ENCODE assay signal across 4 worm cellular contexts in the genomic region with DNA sequence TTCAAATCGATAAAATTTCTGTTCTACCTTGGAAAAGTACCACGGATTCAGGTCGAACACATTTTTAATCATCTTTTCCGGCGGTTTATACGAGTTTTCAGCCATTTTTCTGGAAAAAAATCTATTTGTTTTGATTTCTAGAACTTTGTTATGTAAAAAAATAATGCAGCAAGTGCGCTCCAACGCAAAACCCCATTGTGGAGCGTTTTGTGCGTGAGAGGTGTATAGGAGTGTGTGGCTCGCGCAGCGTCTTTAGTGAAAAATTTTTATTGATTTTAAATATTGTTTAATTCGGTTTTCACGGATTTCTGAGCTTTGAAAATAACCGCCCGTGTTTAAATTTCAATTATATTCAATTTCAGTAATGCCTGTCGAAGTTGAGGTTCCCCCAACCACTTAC.
TF ChIP-seq lines count a peak whose summit lies in the region.

A gene (minus strand): TSS at position 109 of the 400 bp plus-strand sequence.

TF ChIP-seq in whole organism, L2 larva, 48 proteins besides CTCF, POLR2A, EP300 and RAD21 (continued from another document):
- TF ChIP-seq F13H6.1 (tag; optimal IDR thresholded peaks at IDR 0.05; lab: Kevin White, UChicago) (peak; percentile 93), crh-2 (tag; optimal IDR thresholded peaks at IDR 0.05; lab: Kevin White, UChicago) (peak; percentile 99), unc-55 (GFP tag; optimal IDR thresholded peaks at IDR 0.05; lab: Kevin White, UChicago) (peak; percentile 99), sma-9 (GFP tag; optimal IDR thresholded peaks at IDR 0.05; lab: Kevin White, UChicago) (peak; percentile 92), sma-9 (tag; optimal IDR thresholded peaks at IDR 0.05; lab: Kevin White, UChicago) (no peak), nhr-129 (tag; optimal IDR thresholded peaks at IDR 0.05; lab: Kevin White, UChicago) (peak; percentile 94), fos-1 (tag; optimal IDR thresholded peaks at IDR 0.05; lab: Kevin White, UChicago) (peak; percentile 98), mbf-1 (tag; optimal IDR thresholded peaks at IDR 0.05; lab: Kevin White, UChicago) (no peak), Y55F3AM.14 (GFP tag; optimal IDR thresholded peaks at IDR 0.05; lab: Kevin White, UChicago) (peak; percentile 87), ama-1 (optimal IDR thresholded peaks at IDR 0.05; lab: Kevin White, UChicago) (peak; percentile 71), ztf-1 (GFP tag; conservative IDR thresholded peaks at IDR 0.05; lab: Robert Waterston, UW) (no peak), nhr-6 (tag; optimal IDR thresholded peaks at IDR 0.05; lab: Kevin White, UChicago) (peak; percentile 94), nhr-12 (tag; optimal IDR thresholded peaks at IDR 0.05; lab: Kevin White, UChicago) (peak; percentile 49), ztf-4 (tag; optimal IDR thresholded peaks at IDR 0.05; lab: Kevin White, UChicago) (peak; percentile 96), gmeb-1 (tag; optimal IDR thresholded peaks at IDR 0.05; lab: Kevin White, UChicago) (peak; percentile 89), sem-4 (tag; optimal IDR thresholded peaks at IDR 0.05; lab: Kevin White, UChicago) (peak; percentile 97), alr-1 (tag; optimal IDR thresholded peaks at IDR 0.05; lab: Kevin White, UChicago) (peak; percentile 59), nhr-237 (tag; optimal IDR thresholded peaks at IDR 0.05; lab: Kevin White, UChicago) (peak; percentile 49), nhr-10 (tag; optimal IDR thresholded peaks at IDR 0.05; lab: Kevin White, UChicago) (peak; percentile 38), nhr-25 (tag; optimal IDR thresholded peaks at IDR 0.05; lab: Kevin White, UChicago) (peak; percentile 97), unc-62 (GFP tag; optimal IDR thresholded peaks at IDR 0.05; lab: Kevin White, UChicago) (no peak), egl-27 (tag; optimal IDR thresholded peaks at IDR 0.05; lab: Kevin White, UChicago) (peak; percentile 78), ceh-82 (tag; optimal IDR thresholded peaks at IDR 0.05; lab: Kevin White, UChicago) (peak; percentile 84), unc-39 (tag; optimal IDR thresholded peaks at IDR 0.05; lab: Kevin White, UChicago) (no peak), ztf-11 (tag; optimal IDR thresholded peaks at IDR 0.05; lab: Kevin White, UChicago) (no peak), lin-11 (tag; optimal IDR thresholded peaks at IDR 0.05; lab: Kevin White, UChicago) (peak; percentile 89), dmd-4 (tag; optimal IDR thresholded peaks at IDR 0.05; lab: Kevin White, UChicago) (no peak)

TF ChIP-seq in whole organism, L4 larva, 104 proteins besides CTCF, POLR2A, EP300 and RAD21 (continued from another document and continues in another):
- peak; percentile 99 for TF ChIP-seq dve-1 (tag; optimal IDR thresholded peaks at IDR 0.05; lab: Kevin White, UChicago; ENCODE audit: insufficient read depth)
- TF ChIP-seq snpc-1.2 (GFP tag; IDR thresholded peaks at IDR 0.05; lab: Robert Waterston, UW): no peak
- peak; percentile 98 for TF ChIP-seq nhr-6 (tag; optimal IDR thresholded peaks at IDR 0.05; lab: Kevin White, UChicago)
- TF ChIP-seq daf-12 (tag; optimal IDR thresholded peaks at IDR 0.05; lab: Kevin White, UChicago): no peak
- TF ChIP-seq pqm-1 (tag; optimal IDR thresholded peaks at IDR 0.05; lab: Kevin White, UChicago): peak; percentile 83
- no peak for TF ChIP-seq nhr-111 (GFP tag; optimal IDR thresholded peaks at IDR 0.05; lab: Kevin White, UChicago)
- TF ChIP-seq nhr-76 (tag; optimal IDR thresholded peaks at IDR 0.05; lab: Kevin White, UChicago): peak; percentile 16
- no peak for TF ChIP-seq egl-43 (GFP tag; IDR thresholded peaks at IDR 0.05; lab: Robert Waterston, UW)
- TF ChIP-seq jun-1 (tag; optimal IDR thresholded peaks at IDR 0.05; lab: Kevin White, UChicago): peak; percentile 76
- TF ChIP-seq dmd-9 (GFP tag; IDR thresholded peaks at IDR 0.05; lab: Robert Waterston, UW): peak; percentile 66; the same call in 1 of the 2 replicates
- peak; percentile 94 for TF ChIP-seq arid-1 (GFP tag; conservative IDR thresholded peaks at IDR 0.05; lab: Robert Waterston, UW)
- TF ChIP-seq mxl-3 (GFP tag; optimal IDR thresholded peaks at IDR 0.05; lab: Kevin White, UChicago): peak; percentile 69
- TF ChIP-seq mdt-29 (GFP tag; IDR thresholded peaks at IDR 0.05; lab: Robert Waterston, UW): peak; percentile 55
- peak; percentile 44; the same call in 1 of the 2 replicates for TF ChIP-seq tra-1 (GFP tag; IDR thresholded peaks at IDR 0.05; lab: Robert Waterston, UW)
- peak; percentile 76 for TF ChIP-seq F49E8.2 (tag; optimal IDR thresholded peaks at IDR 0.05; lab: Kevin White, UChicago; ENCODE audit: borderline replicate concordance)
- peak; percentile 92 for TF ChIP-seq dpl-1 (GFP tag; optimal IDR thresholded peaks at IDR 0.05; lab: Kevin White, UChicago)
- TF ChIP-seq saeg-2 (GFP tag; IDR thresholded peaks at IDR 0.05; lab: Robert Waterston, UW): 0 out of 2 replicates have a peak, but pooled peaks have one; percentile 49
- peak; percentile 94 for TF ChIP-seq lin-15B (tag; optimal IDR thresholded peaks at IDR 0.05; lab: Kevin White, UChicago)
- peak; percentile 99 for TF ChIP-seq mep-1 (tag; optimal IDR thresholded peaks at IDR 0.05; lab: Kevin White, UChicago)
- no peak for TF ChIP-seq aly-2 (tag; optimal IDR thresholded peaks at IDR 0.05; lab: Kevin White, UChicago)
- peak; percentile 77 for TF ChIP-seq nhr-10 (tag; optimal IDR thresholded peaks at IDR 0.05; lab: Kevin White, UChicago)
- peak; percentile 24 to 85 for TF ChIP-seq hif-1 (tag; optimal IDR thresholded peaks at IDR 0.05; lab: Kevin White, UChicago)
- TF ChIP-seq ces-1 (GFP tag; optimal IDR thresholded peaks at IDR 0.05; lab: Kevin White, UChicago): peak; percentile 76
- peak; percentile 95 to 98 for TF ChIP-seq lsy-2 (tag; optimal IDR thresholded peaks at IDR 0.05; lab: Kevin White, UChicago)
- TF ChIP-seq ceh-32 (tag; optimal IDR thresholded peaks at IDR 0.05; lab: Kevin White, UChicago; ENCODE audit: poor library complexity): no peak
- peak; percentile 97 for TF ChIP-seq fkh-10 (GFP tag; optimal IDR thresholded peaks at IDR 0.05; lab: Kevin White, UChicago)
- TF ChIP-seq madf-5 (GFP tag; IDR thresholded peaks at IDR 0.05; lab: Robert Waterston, UW): no peak
- peak; percentile 69; the same call in 1 of the 2 replicates for TF ChIP-seq D1046.2 (GFP tag; IDR thresholded peaks at IDR 0.05; lab: Robert Waterston, UW)
- peak; percentile 94 for TF ChIP-seq nhr-25 (tag; optimal IDR thresholded peaks at IDR 0.05; lab: Kevin White, UChicago; ENCODE audit: borderline replicate concordance, insufficient read depth)
- no peak for TF ChIP-seq lin-39 (tag; optimal IDR thresholded peaks at IDR 0.05; lab: Kevin White, UChicago)
- TF ChIP-seq ZK337.2 (GFP tag; IDR thresholded peaks at IDR 0.05; lab: Robert Waterston, UW): no peak
- TF ChIP-seq aha-1 (tag; lab: Kevin White, UChicago): peak; percentile 98
- peak; percentile 92 for TF ChIP-seq nhr-28 (tag; optimal IDR thresholded peaks at IDR 0.05; lab: Kevin White, UChicago)

TF ChIP-seq in whole organism, late embryonic, 69 proteins besides CTCF, POLR2A, EP300 and RAD21 (continued from another document and continues in another):
- TF ChIP-seq tbx-2 (tag; optimal IDR thresholded peaks at IDR 0.05; lab: Kevin White, UChicago): peak; percentile 88
- TF ChIP-seq che-1 (tag; optimal IDR thresholded peaks at IDR 0.05; lab: Kevin White, UChicago): no peak
- TF ChIP-seq pros-1 (tag; optimal IDR thresholded peaks at IDR 0.05; lab: Kevin White, UChicago): peak; percentile 17
- TF ChIP-seq pqm-1 (tag; optimal IDR thresholded peaks at IDR 0.05; lab: Kevin White, UChicago): peak; percentile 19
- peak; percentile 90 for TF ChIP-seq rnt-1 (tag; optimal IDR thresholded peaks at IDR 0.05; lab: Kevin White, UChicago)
- peak; percentile 17 for TF ChIP-seq fax-1 (tag; optimal IDR thresholded peaks at IDR 0.05; lab: Kevin White, UChicago)
- no peak for TF ChIP-seq eyg-1 (tag; optimal IDR thresholded peaks at IDR 0.05; lab: Kevin White, UChicago)
- TF ChIP-seq ceh-19 (GFP tag; optimal IDR thresholded peaks at IDR 0.05; lab: Kevin White, UChicago): no peak
- peak; percentile 77 for TF ChIP-seq unc-86 (tag; optimal IDR thresholded peaks at IDR 0.05; lab: Kevin White, UChicago)
- peak; percentile 39; the same call in 1 of the 2 replicates for TF ChIP-seq unc-3 (GFP tag; conservative IDR thresholded peaks at IDR 0.05; lab: Robert Waterston, UW)
- peak; percentile 53 for TF ChIP-seq unc-3 (tag; optimal IDR thresholded peaks at IDR 0.05; lab: Kevin White, UChicago)
- TF ChIP-seq nhr-232 (tag; optimal IDR thresholded peaks at IDR 0.05; lab: Kevin White, UChicago): no peak
- peak; percentile 73 for TF ChIP-seq K09A11.1 (tag; optimal IDR thresholded peaks at IDR 0.05; lab: Kevin White, UChicago; ENCODE audit: insufficient read depth)
- TF ChIP-seq unc-42 (tag; optimal IDR thresholded peaks at IDR 0.05; lab: Kevin White, UChicago): peak; percentile 96
- peak; percentile 40 for TF ChIP-seq tbx-7 (tag; optimal IDR thresholded peaks at IDR 0.05; lab: Kevin White, UChicago)
- TF ChIP-seq odd-2 (tag; optimal IDR thresholded peaks at IDR 0.05; lab: Kevin White, UChicago): no peak
- no peak for TF ChIP-seq ceh-9 (tag; optimal IDR thresholded peaks at IDR 0.05; lab: Kevin White, UChicago)
- TF ChIP-seq ceh-24 (tag; optimal IDR thresholded peaks at IDR 0.05; lab: Kevin White, UChicago): no peak
- peak; percentile 50 for TF ChIP-seq unc-55 (GFP tag; optimal IDR thresholded peaks at IDR 0.05; lab: Kevin White, UChicago)
- no peak for TF ChIP-seq hlh-8 (tag; optimal IDR thresholded peaks at IDR 0.05; lab: Kevin White, UChicago)
- TF ChIP-seq C08G9.2 (tag; optimal IDR thresholded peaks at IDR 0.05; lab: Kevin White, UChicago): peak; percentile 38
- peak; percentile 76 for TF ChIP-seq fkh-10 (GFP tag; optimal IDR thresholded peaks at IDR 0.05; lab: Kevin White, UChicago)
- no peak for TF ChIP-seq ceh-22 (tag; optimal IDR thresholded peaks at IDR 0.05; lab: Kevin White, UChicago)
- TF ChIP-seq sox-4 (tag; optimal IDR thresholded peaks at IDR 0.05; lab: Kevin White, UChicago): no peak
- peak; percentile 13 for TF ChIP-seq F13H6.1 (tag; optimal IDR thresholded peaks at IDR 0.05; lab: Kevin White, UChicago)
- no peak for TF ChIP-seq T23F11.4 (GFP tag; optimal IDR thresholded peaks at IDR 0.05; lab: Kevin White, UChicago)
- peak; percentile 8 for TF ChIP-seq ahr-1 (tag; optimal IDR thresholded peaks at IDR 0.05; lab: Kevin White, UChicago)
- TF ChIP-seq K02D7.2 (tag; optimal IDR thresholded peaks at IDR 0.05; lab: Kevin White, UChicago): no peak
- no peak for TF ChIP-seq ceh-45 (GFP tag; IDR thresholded peaks at IDR 0.05; lab: Robert Waterston, UW)
- no peak for TF ChIP-seq gmeb-2 (tag; optimal IDR thresholded peaks at IDR 0.05; lab: Kevin White, UChicago)
- peak; percentile 54 for TF ChIP-seq hlh-30 (tag; optimal IDR thresholded peaks at IDR 0.05; lab: Kevin White, UChicago; ENCODE audit: insufficient read depth)
- no peak for TF ChIP-seq fkh-6 (tag; optimal IDR thresholded peaks at IDR 0.05; lab: Kevin White, UChicago)
- TF ChIP-seq nfya-1 (tag; optimal IDR thresholded peaks at IDR 0.05; lab: Kevin White, UChicago): peak; percentile 95
- TF ChIP-seq pax-1 (tag; optimal IDR thresholded peaks at IDR 0.05; lab: Kevin White, UChicago): peak; percentile 62
- TF ChIP-seq ama-1 (optimal IDR thresholded peaks at IDR 0.05; lab: Kevin White, UChicago): no peak
- TF ChIP-seq ceh-2 (tag; optimal IDR thresholded peaks at IDR 0.05; lab: Kevin White, UChicago): peak; percentile 51
- TF ChIP-seq npax-4 (tag; optimal IDR thresholded peaks at IDR 0.05; lab: Kevin White, UChicago): no peak
- peak; percentile 75 for TF ChIP-seq ztf-16 (tag; optimal IDR thresholded peaks at IDR 0.05; lab: Kevin White, UChicago)

TF ChIP-seq in whole organism, mixed stage, embryonic, 35 proteins besides CTCF, POLR2A, EP300 and RAD21 (continued from another document):
- TF ChIP-seq mep-1 (tag; optimal IDR thresholded peaks at IDR 0.05; lab: Kevin White, UChicago): peak; percentile 100
- peak; percentile 20 for TF ChIP-seq lin-32 (GFP tag; optimal IDR thresholded peaks at IDR 0.05; lab: Kevin White, UChicago)
- TF ChIP-seq mab-5 (tag; optimal IDR thresholded peaks at IDR 0.05; lab: Kevin White, UChicago): peak; percentile 67
- TF ChIP-seq M03D4.4 (tag; optimal IDR thresholded peaks at IDR 0.05; lab: Kevin White, UChicago): peak; percentile 65
- no peak for TF ChIP-seq bed-3 (GFP tag; optimal IDR thresholded peaks at IDR 0.05; lab: Kevin White, UChicago)
- TF ChIP-seq ztf-11 (tag; optimal IDR thresholded peaks at IDR 0.05; lab: Kevin White, UChicago): peak; percentile 77
- no peak for TF ChIP-seq unc-39 (tag; optimal IDR thresholded peaks at IDR 0.05; lab: Kevin White, UChicago)
- peak; percentile 80 for TF ChIP-seq mls-2 (tag; optimal IDR thresholded peaks at IDR 0.05; lab: Kevin White, UChicago)
TF ChIP-seq in whole organism, mixed stage, embryonic: peak in this region for 23.
